Fruit fly (Drosophila melanogaster) whole organism, embryonic: ENCODE data around the gene CG46467.

Experiments
- Atf-2 ChIP-seq: fragments of 200-800 bp; sonication (Bioruptor generic); optimal IDR thresholded peaks from 2 replicates; lab custom pipeline; 2016; ENCODE audit warnings: missing biosample characterization, missing genetic modification characterization
- Awh ChIP-seq: fragments of 200-800 bp; sonication (Bioruptor generic); IDR thresholded peaks from 2 replicates; pipeline ENCODE4, ENCODE4 v1.3.6; 2022; ENCODE audit warnings: missing biosample characterization, missing genetic modification characterization
- BEAF-32 ChIP-seq: fragments of 200-800 bp; sonication (Bioruptor generic); optimal IDR thresholded peaks from 3 replicates; lab custom pipeline; 2017; ENCODE audit warnings: missing biosample characterization, missing genetic modification characterization, mild to moderate bottlenecking, moderate library complexity, missing genetic modification reagents
- BtbVII ChIP-seq: fragments of 200-800 bp; sonication (Bioruptor generic); optimal IDR thresholded peaks from 3 replicates; lab custom pipeline; 2017; ENCODE audit warnings: missing biosample characterization, mild to moderate bottlenecking, missing genetic modification characterization
- CG10147 ChIP-seq: fragments of 200-800 bp; sonication (Bioruptor generic); optimal IDR thresholded peaks from 2 replicates; lab custom pipeline; 2019; ENCODE audit warnings: missing biosample characterization, mild to moderate bottlenecking, missing genetic modification characterization, moderate library complexity
- CG12071 ChIP-seq: fragments of 200-800 bp; sonication (Bioruptor generic); optimal IDR thresholded peaks from 3 replicates; lab custom pipeline; 2018; ENCODE audit warnings: missing biosample characterization, mild to moderate bottlenecking, missing genetic modification characterization
- CG12219 ChIP-seq: fragments of 200-800 bp; sonication (Bioruptor generic); optimal IDR thresholded peaks from 3 replicates; lab custom pipeline; 2018; ENCODE audit warnings: missing biosample characterization, mild to moderate bottlenecking, missing genetic modification characterization
- CG13287 ChIP-seq: fragments of 200-800 bp; sonication (Bioruptor generic); IDR thresholded peaks from 2 replicates; pipeline ENCODE4 v1.3.6; 2022; ENCODE audit warnings: missing biosample characterization, missing genetic modification characterization; ENCODE audit not compliant: partially characterized antibody
- CG13424 ChIP-seq: fragments of 200-800 bp; sonication (Bioruptor generic); optimal IDR thresholded peaks from 2 replicates; lab custom pipeline; 2019; ENCODE audit warnings: missing biosample characterization, mild to moderate bottlenecking, missing genetic modification characterization, moderate library complexity
- CG13775 ChIP-seq: fragments of 200-800 bp; sonication (Bioruptor generic); optimal IDR thresholded peaks from 3 replicates; lab custom pipeline; 2017; ENCODE audit warnings: missing biosample characterization, mild to moderate bottlenecking, missing genetic modification characterization
- CG1792 ChIP-seq: fragments of 200-800 bp; sonication (Bioruptor generic); optimal IDR thresholded peaks from 2 replicates; lab custom pipeline; 2016; ENCODE audit warnings: missing biosample characterization, missing genetic modification characterization
- CG2129 ChIP-seq: fragments of 200-800 bp; sonication (Bioruptor generic); IDR thresholded peaks from 2 replicates; pipeline ENCODE4 v1.3.6; 2022; ENCODE audit warnings: missing biosample characterization, missing genetic modification characterization; ENCODE audit not compliant: partially characterized antibody
- CG31365 ChIP-seq: fragments of 200-800 bp; sonication (Bioruptor generic); optimal IDR thresholded peaks from 2 replicates; lab custom pipeline; 2018; ENCODE audit warnings: missing biosample characterization, mild to moderate bottlenecking, missing genetic modification characterization
- CG32772 ChIP-seq: fragments of 200-800 bp; sonication (Bioruptor generic); IDR thresholded peaks from 2 replicates; pipeline ENCODE4 v1.3.6; 2022; ENCODE audit warnings: missing biosample characterization, missing genetic modification characterization
- CG34422 ChIP-seq: fragments of 200-800 bp; sonication (Bioruptor generic); IDR thresholded peaks from 3 replicates; pipeline ENCODE4 v1.3.6; 2022; ENCODE audit warnings: missing biosample characterization, missing genetic modification characterization
- CG4328 ChIP-seq: fragments of 200-800 bp; sonication (Bioruptor generic); optimal IDR thresholded peaks from 3 replicates; lab custom pipeline; 2017; ENCODE audit warnings: missing biosample characterization, missing genetic modification reagents, missing genetic modification characterization
- CG4617 ChIP-seq: fragments of 200-800 bp; sonication (Bioruptor generic); optimal IDR thresholded peaks from 3 replicates; lab custom pipeline; 2016; ENCODE audit warnings: missing biosample characterization, missing genetic modification characterization, borderline replicate concordance
- CG5245 ChIP-seq: fragments of 200-800 bp; sonication (Bioruptor generic); optimal IDR thresholded peaks from 3 replicates; lab custom pipeline; 2016; ENCODE audit warnings: missing biosample characterization, missing genetic modification characterization
- CG7963 ChIP-seq: fragments of 200-800 bp; sonication (Bioruptor generic); IDR thresholded peaks from 3 replicates; pipeline ENCODE4 v1.3.6; 2022; ENCODE audit warnings: missing biosample characterization, missing genetic modification characterization; ENCODE audit not compliant: partially characterized antibody
- CG8359 ChIP-seq: fragments of 200-800 bp; sonication (Bioruptor generic); optimal IDR thresholded peaks from 2 replicates; lab custom pipeline; 2017; ENCODE audit warnings: missing biosample characterization, mild to moderate bottlenecking, missing genetic modification characterization, borderline replicate concordance
- CTCF ChIP-seq: fragments of 200-800 bp; sonication (Bioruptor generic); optimal IDR thresholded peaks from 2 replicates; lab custom pipeline; 2017; ENCODE audit warnings: missing biosample characterization, mild to moderate bottlenecking, missing genetic modification characterization, moderate library complexity
- Dref ChIP-seq: fragments of 200-800 bp; sonication (Bioruptor generic); IDR thresholded peaks from 2 replicates; pipeline ENCODE4 v1.3.6; 2022; ENCODE audit warnings: missing biosample characterization, missing genetic modification characterization
- Eip74EF ChIP-seq, 2 experiments: fragments of 200-800 bp in 1 of 2; fragments of >200 bp in 1 of 2; sonication (Bioruptor generic) in 1 of 2; optimal IDR thresholded peaks; 2 replicates each; lab custom pipeline; 2017 to 2019; ENCODE audit warnings: missing biosample characterization in 2 of 2, missing genetic modification characterization in 2 of 2, mild to moderate bottlenecking in 1 of 2, moderate library complexity in 1 of 2
- HLH3B ChIP-seq: fragments of 200-800 bp; sonication (Bioruptor generic); IDR thresholded peaks from 2 replicates; pipeline ENCODE4 v1.3.6; 2022; ENCODE audit warnings: missing biosample characterization, missing genetic modification characterization
- HLH54F ChIP-seq: fragments of 200-800 bp; sonication (Bioruptor generic); optimal IDR thresholded peaks from 3 replicates; lab custom pipeline; 2016; ENCODE audit warnings: missing biosample characterization, missing genetic modification characterization
- MESR4 ChIP-seq: fragments of 200-800 bp; sonication (Bioruptor generic); optimal IDR thresholded peaks from 2 replicates; lab custom pipeline; 2018; ENCODE audit warnings: missing biosample characterization, mild to moderate bottlenecking, missing genetic modification characterization, moderate library complexity
- Max ChIP-seq: fragments of 200-800 bp; sonication (Bioruptor generic); optimal IDR thresholded peaks from 2 replicates; lab custom pipeline; 2016; ENCODE audit warnings: missing biosample characterization, mild to moderate bottlenecking, missing genetic modification characterization
- Nf-YB ChIP-seq: fragments of 200-800 bp; sonication (Bioruptor generic); optimal IDR thresholded peaks from 3 replicates; lab custom pipeline; 2019; ENCODE audit warnings: missing biosample characterization, mild to moderate bottlenecking, missing genetic modification characterization, moderate library complexity
- Side ChIP-seq: fragments of 200-800 bp; sonication (Bioruptor generic); optimal IDR thresholded peaks from 2 replicates; lab custom pipeline; 2016; ENCODE audit warnings: missing biosample characterization, missing genetic modification characterization
- Sox100B ChIP-seq: fragments of 200-800 bp; sonication (Bioruptor generic); optimal IDR thresholded peaks from 3 replicates; lab custom pipeline; 2018; ENCODE audit warnings: missing biosample characterization, mild to moderate bottlenecking, missing genetic modification characterization
- TFAM ChIP-seq: fragments of 200-800 bp; sonication (Bioruptor generic); optimal IDR thresholded peaks from 2 replicates; lab custom pipeline; 2017; ENCODE audit warnings: missing biosample characterization, missing genetic modification characterization, inconsistent platforms
- cas ChIP-seq: fragments of 200-800 bp; sonication (Bioruptor generic); IDR thresholded peaks from 2 replicates; pipeline ENCODE4 v1.3.6; 2022; ENCODE audit warnings: missing biosample characterization, missing genetic modification characterization
- chinmo ChIP-seq: fragments of 200-800 bp; sonication (Bioruptor generic); IDR thresholded peaks from 4 replicates; pipeline ENCODE4 v1.3.6; 2022; ENCODE audit warnings: missing biosample characterization, missing genetic modification characterization; ENCODE audit not compliant: partially characterized antibody
- ems ChIP-seq: fragments of 200-800 bp; sonication (Bioruptor generic); optimal IDR thresholded peaks from 3 replicates; lab custom pipeline; 2016; ENCODE audit warnings: missing biosample characterization, missing genetic modification characterization
- eve ChIP-seq, 2 experiments: fragments of >200 bp; optimal IDR thresholded peaks; 2 replicates each; lab custom pipeline; 2017; ENCODE audit warnings: missing biosample characterization in 2 of 2, missing genetic modification characterization in 2 of 2
- fru ChIP-seq: fragments of >200 bp; optimal IDR thresholded peaks from 2 replicates; lab custom pipeline; 2017
- gem ChIP-seq: fragments of 200-800 bp; sonication (Bioruptor generic); optimal IDR thresholded peaks from 2 replicates; lab custom pipeline; 2019; ENCODE audit warnings: missing biosample characterization, mild to moderate bottlenecking, missing genetic modification characterization, moderate library complexity
- ken ChIP-seq: fragments of 200-800 bp; sonication (Bioruptor generic); IDR thresholded peaks from 3 replicates; pipeline ENCODE4 v1.3.6; 2022; ENCODE audit warnings: missing biosample characterization, missing genetic modification characterization
- knrl ChIP-seq: fragments of 200-800 bp; sonication (Bioruptor generic); IDR thresholded peaks from 3 replicates; pipeline ENCODE4 v1.3.6; 2022; ENCODE audit warnings: missing biosample characterization, missing genetic modification characterization; ENCODE audit not compliant: partially characterized antibody
- mam ChIP-seq: fragments of 200-800 bp; sonication (Bioruptor generic); optimal IDR thresholded peaks from 3 replicates; lab custom pipeline; 2016; ENCODE audit warnings: missing biosample characterization, missing genetic modification characterization
- pfk ChIP-seq: fragments of 200-800 bp; sonication (Bioruptor generic); optimal IDR thresholded peaks from 2 replicates; lab custom pipeline; 2018; ENCODE audit warnings: missing biosample characterization, mild to moderate bottlenecking, missing genetic modification characterization, moderate library complexity
- pita ChIP-seq: fragments of 200-800 bp; sonication (Bioruptor generic); optimal IDR thresholded peaks from 2 replicates; lab custom pipeline; 2017; ENCODE audit warnings: missing biosample characterization, mild to moderate bottlenecking, missing genetic modification characterization
- pzg ChIP-seq: fragments of 200-800 bp; sonication (Bioruptor generic); optimal IDR thresholded peaks from 3 replicates; lab custom pipeline; 2018; ENCODE audit warnings: missing biosample characterization, mild to moderate bottlenecking, missing genetic modification characterization, moderate library complexity
- rib ChIP-seq: fragments of 200-800 bp; sonication (Bioruptor generic); IDR thresholded peaks from 2 replicates; pipeline ENCODE4 v1.3.6; 2022; ENCODE audit warnings: missing biosample characterization, missing genetic modification characterization
- row ChIP-seq: fragments of 200-800 bp; sonication (Bioruptor generic); IDR thresholded peaks from 3 replicates; pipeline ENCODE4 v1.3.6; 2022; ENCODE audit warnings: missing biosample characterization, missing genetic modification characterization
- salm ChIP-seq: fragments of 200-800 bp; sonication (Bioruptor generic); optimal IDR thresholded peaks from 2 replicates; lab custom pipeline; 2018; ENCODE audit warnings: missing biosample characterization, mild to moderate bottlenecking, missing genetic modification characterization
- seq ChIP-seq: fragments of 200-800 bp; sonication (Bioruptor generic); IDR thresholded peaks from 2 replicates; pipeline ENCODE4 v1.3.6; 2022; ENCODE audit warnings: missing biosample characterization, missing genetic modification characterization
- sisA ChIP-seq: fragments of 200-800 bp; sonication (Bioruptor generic); IDR thresholded peaks from 2 replicates; pipeline ENCODE4 v1.3.6; 2022; ENCODE audit warnings: missing biosample characterization, missing genetic modification characterization
- tap ChIP-seq: fragments of 200-800 bp; optimal IDR thresholded peaks from 3 replicates; lab custom pipeline; 2019; ENCODE audit warnings: missing biosample characterization, mild to moderate bottlenecking, missing genetic modification characterization, moderate library complexity
- wor ChIP-seq: fragments of 200-800 bp; sonication (Bioruptor generic); IDR thresholded peaks from 2 replicates; pipeline ENCODE4 v1.3.6; 2022; ENCODE audit warnings: missing biosample characterization, missing genetic modification characterization

CG46467 gene

DNA sequence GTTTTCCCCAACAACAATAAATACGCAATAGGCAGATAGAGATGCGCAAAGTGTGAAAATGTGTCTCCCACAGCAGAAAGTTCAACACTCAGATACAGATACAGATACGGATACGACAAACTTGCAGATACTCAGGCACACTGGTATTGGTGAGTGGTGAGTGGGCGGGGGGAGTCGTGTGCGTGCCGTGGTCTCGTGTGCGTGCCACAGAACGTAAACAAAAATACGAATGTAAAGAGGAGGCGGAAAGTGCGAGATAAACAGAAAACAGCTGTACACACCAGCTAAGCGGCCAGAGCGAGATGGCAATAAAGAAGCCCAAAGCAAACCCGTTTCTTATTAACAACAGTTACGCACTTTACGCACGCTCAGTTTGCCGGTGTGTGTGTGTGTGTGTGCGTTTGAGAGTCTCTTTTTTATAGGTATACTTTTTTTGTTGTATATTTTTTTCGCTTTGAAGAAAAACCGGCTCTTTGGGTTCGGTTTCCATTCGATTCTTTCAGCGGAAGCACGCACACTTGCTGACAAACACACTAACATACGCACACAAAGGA lies 6.9 kb downstream of the CG46467 start (continued):
- TF ChIP-seq chinmo (GFP tag; lab: Robert Waterston, UW) (peak; percentile 93), CG12219 (GFP tag; lab: Kevin White, UChicago) (peak; percentile 46), seq (GFP tag; lab: Robert Waterston, UW) (peak; percentile 58; the same call in 1 of the 2 replicates), salm (tag; lab: Kevin White, UChicago) (peak; percentile 36), CG34422 (GFP tag; lab: Robert Waterston, UW) (peak; percentile 85; the same call in 2 of the 3 replicates), Max (GFP tag; lab: Kevin White, UChicago) (peak; percentile 10), row (GFP tag; lab: Robert Waterston, UW) (0 out of 3 replicates have a peak, but pooled peaks have one; percentile 9), CG32772 (GFP tag; lab: Robert Waterston, UW) (no peak), CG13287 (peak; percentile 46; the same call in 1 of the 2 replicates), Sox100B (peak; percentile 5), wor (GFP tag; lab: Robert Waterston, UW) (no peak), sisA (GFP tag; lab: Robert Waterston, UW) (no peak), pita (GFP tag; lab: Kevin White, UChicago) (no peak), CG5245 (GFP tag; lab: Kevin White, UChicago) (no peak), pzg (GFP tag; lab: Kevin White, UChicago) (no peak), BEAF-32 (no peak), ems (GFP tag; lab: Kevin White, UChicago) (no peak), CG13775 (GFP tag; lab: Kevin White, UChicago) (peak; percentile 3), rib (GFP tag; lab: Robert Waterston, UW) (peak; percentile 91), fru (lab: Kevin White, UChicago) (no peak), knrl (GFP tag; lab: Robert Waterston, UW) (no peak), Nf-YB (peak; percentile 31), Atf-2 (GFP tag; lab: Kevin White, UChicago) (no peak), CG2129 (GFP tag; lab: Robert Waterston, UW) (no peak), CG8359 (GFP tag; lab: Kevin White, UChicago) (no peak), MESR4 (GFP tag; lab: Kevin White, UChicago) (no peak), cas (GFP tag; lab: Robert Waterston, UW) (no peak), CG4617 (GFP tag; lab: Kevin White, UChicago) (no peak), CG4328 (GFP tag; lab: Kevin White, UChicago) (peak; percentile 57), CG7963 (GFP tag; lab: Robert Waterston, UW) (no peak), CG1792 (no peak), Dref (no peak), Eip74EF (GFP tag; optimal IDR thresholded peaks at IDR 0.05; lab: Kevin White, UChicago) (peak in 1 of 2 experiments; percentile 78), Awh (GFP tag; lab: Robert Waterston, UW) (peak; percentile 77), CTCF (GFP tag; lab: Kevin White, UChicago) (no peak), Side (peak; percentile 45), pfk (GFP tag; lab: Kevin White, UChicago) (peak; percentile 49), eve (GFP tag; optimal IDR thresholded peaks at IDR 0.05; lab: Kevin White, UChicago) (no peak), TFAM (no peak), BtbVII (GFP tag; lab: Kevin White, UChicago) (peak; percentile 79), CG10147 (no peak), tap (tag; lab: Kevin White, UChicago) (no peak), CG12071 (GFP tag; lab: Kevin White, UChicago) (peak; percentile 31), gem (tag; lab: Kevin White, UChicago) (peak; percentile 11), HLH54F (no peak), mam (GFP tag; lab: Kevin White, UChicago) (no peak), HLH3B (GFP tag; lab: Robert Waterston, UW) (peak; percentile 33; the same call in 1 of the 2 replicates), ken (no peak), CG13424 (tag; lab: Kevin White, UChicago) (peak; percentile 21), CG31365 (tag; lab: Kevin White, UChicago) (peak; percentile 52)
